Worm (Caenorhabditis elegans) whole organism, late embryonic: ENCODE measurements around the gene spin-4.

Experiments
- ahr-1 ChIP-seq: sonication (generic microtip); optimal IDR thresholded peaks from 2 replicates; lab custom pipeline; 2016; ENCODE audit warnings: missing genetic modification characterization, missing compliant biosample characterization
- ama-1 ChIP-seq: fragments of 150-350 bp; optimal IDR thresholded peaks from 2 replicates; lab custom pipeline; 2014
- ceh-2 ChIP-seq: sonication (generic microtip); optimal IDR thresholded peaks from 2 replicates; lab custom pipeline; 2016; ENCODE audit warnings: missing genotype, missing genetic modification characterization, missing compliant biosample characterization
- che-1 ChIP-seq: sonication (generic microtip); optimal IDR thresholded peaks from 2 replicates; lab custom pipeline; 2016; ENCODE audit warnings: mild to moderate bottlenecking, missing genetic modification characterization, missing compliant biosample characterization
- ets-4 ChIP-seq: sonication (generic microtip); optimal IDR thresholded peaks from 2 replicates; lab custom pipeline; 2016; ENCODE audit warnings: missing genetic modification characterization, missing compliant biosample characterization
- mec-3 ChIP-seq: sonication (generic microtip); optimal IDR thresholded peaks from 2 replicates; lab custom pipeline; 2016; ENCODE audit warnings: borderline replicate concordance, missing genetic modification characterization, missing compliant biosample characterization
- nfya-1 ChIP-seq: sonication (generic microtip); optimal IDR thresholded peaks from 2 replicates; lab custom pipeline; 2017; ENCODE audit warnings: missing genetic modification characterization, mild to moderate bottlenecking, missing compliant biosample characterization, antibody characterized with exemption, moderate library complexity
- nhr-11 ChIP-seq: fragments of 150-350 bp; optimal IDR thresholded peaks from 2 replicates; lab custom pipeline; 2014; ENCODE audit warnings: missing biosample characterization, missing genetic modification characterization
- pha-4 ChIP-seq: fragments of 150-350 bp; optimal IDR thresholded peaks from 2 replicates; lab custom pipeline; 2018; ENCODE audit warnings: missing biosample characterization, missing genetic modification reagents, missing genetic modification characterization
- rnt-1 ChIP-seq: sonication (generic microtip); optimal IDR thresholded peaks from 2 replicates; lab custom pipeline; 2016; ENCODE audit warnings: missing genetic modification characterization, missing compliant biosample characterization
- sdc-2 ChIP-seq: sonication (generic microtip); optimal IDR thresholded peaks from 2 replicates; lab custom pipeline; 2016; ENCODE audit warnings: missing genotype, missing genetic modification characterization, missing compliant biosample characterization

DNA sequence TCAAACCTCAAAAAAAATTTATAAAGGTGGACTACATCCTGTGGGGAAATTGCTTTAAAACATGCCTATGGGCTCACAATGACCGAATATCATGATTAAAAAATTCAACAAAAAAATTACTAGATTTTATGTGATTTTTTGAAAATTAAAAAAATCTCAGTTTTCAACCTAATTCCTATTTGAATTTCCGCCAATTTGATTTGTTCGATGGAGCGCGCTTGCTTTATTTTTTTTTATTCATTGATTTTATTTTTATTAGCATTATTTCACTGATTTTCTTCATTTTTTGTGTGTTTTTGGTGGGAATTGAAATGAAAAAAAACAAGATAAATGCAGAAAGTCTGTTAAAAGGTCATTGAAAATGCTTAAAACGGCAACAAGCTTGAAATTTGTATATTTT is 50.8 kb downstream of the spin-4 start:
- TF ChIP-seq ama-1 (lab: Kevin White, UChicago), result no peak
- TF ChIP-seq sdc-2 (tag; lab: Kevin White, UChicago), result no peak
- TF ChIP-seq che-1 (tag; lab: Kevin White, UChicago), result no peak
- no peak for TF ChIP-seq pha-4 (tag; lab: Kevin White, UChicago)
- TF ChIP-seq ceh-2 (tag; lab: Kevin White, UChicago), result no peak
- no peak for TF ChIP-seq mec-3 (tag; lab: Kevin White, UChicago)
- TF ChIP-seq rnt-1 (tag; lab: Kevin White, UChicago), result no peak
- no peak for TF ChIP-seq ahr-1 (tag; lab: Kevin White, UChicago)
- TF ChIP-seq nfya-1, result no peak
- TF ChIP-seq nhr-11 (tag; lab: Kevin White, UChicago), result no peak
- no peak for TF ChIP-seq ets-4 (tag; lab: Kevin White, UChicago)
